Worm (Caenorhabditis elegans) whole organism, young adult: ENCODE data around the gene F08F3.10.

Experiments
- F49E8.2 ChIP-seq: sonication (generic microtip); optimal IDR thresholded peaks from 3 replicates; lab custom pipeline; 2017; ENCODE audit warnings: missing genetic modification characterization, mild to moderate bottlenecking, missing compliant biosample characterization, antibody characterized with exemption, moderate library complexity; ENCODE audit not compliant: insufficient read depth
- Y95B8A.8 ChIP-seq: fragments of 200-800 bp; sonication (Bioruptor generic); IDR thresholded peaks from 2 replicates; pipeline ENCODE4 v1.3.6; 2022; ENCODE audit warnings: missing genetic modification reagents, missing genetic modification characterization, missing compliant biosample characterization
- bed-1 ChIP-seq: fragments of 200-800 bp; sonication (Bioruptor generic); IDR thresholded peaks from 2 replicates; pipeline ENCODE4 v1.3.6; 2022; ENCODE audit warnings: missing genetic modification reagents, missing genetic modification characterization, missing compliant biosample characterization
- ceh-27 ChIP-seq: fragments of 200-800 bp; sonication (Bioruptor generic); optimal IDR thresholded peaks from 2 replicates; lab custom pipeline; 2018; ENCODE audit warnings: mild to moderate bottlenecking, missing genetic modification characterization, moderate library complexity, missing compliant biosample characterization
- efl-1 ChIP-seq: fragments of 150-350 bp; optimal IDR thresholded peaks from 2 replicates; lab custom pipeline; 2014; ENCODE audit warnings: missing biosample characterization, missing genetic modification reagents, missing genetic modification characterization
- egl-44 ChIP-seq: fragments of 200-800 bp; sonication (Bioruptor generic); IDR thresholded peaks from 2 replicates; pipeline ENCODE4 v1.3.6; 2022; ENCODE audit warnings: missing genetic modification reagents, missing genetic modification characterization, missing compliant biosample characterization
- him-1 ChIP-seq: sonication (generic microtip); optimal IDR thresholded peaks from 2 replicates; lab custom pipeline; 2016; ENCODE audit warnings: missing genotype, missing genetic modification reagents, missing genetic modification characterization, missing compliant biosample characterization
- hrde-1 ChIP-seq: sonication (generic microtip); optimal IDR thresholded peaks from 2 replicates; lab custom pipeline; 2016; ENCODE audit warnings: missing genetic modification characterization, mild to moderate bottlenecking, missing compliant biosample characterization, moderate library complexity, missing genotype, missing genetic modification reagents, borderline replicate concordance
- hsf-1 ChIP-seq: fragments of 200-800 bp; sonication (Bioruptor generic); IDR thresholded peaks from 2 replicates; pipeline ENCODE4 v1.3.6; 2022; ENCODE audit warnings: missing genetic modification reagents, missing genetic modification characterization, missing compliant biosample characterization
- lin-35 ChIP-seq, 3 experiments: fragments of 150-350 bp in 2 of 3; sonication (generic microtip) in 1 of 3; optimal IDR thresholded peaks; 2 replicates each; lab custom pipeline; 2014 to 2018; ENCODE audit warnings: missing biosample characterization in 3 of 3, missing genetic modification characterization in 3 of 3, missing genetic modification reagents in 3 of 3
- nhr-27 ChIP-seq: fragments of 200-800 bp; sonication (Bioruptor generic); optimal IDR thresholded peaks from 2 replicates; lab custom pipeline; 2018; ENCODE audit warnings: mild to moderate bottlenecking, missing genetic modification characterization, moderate library complexity, missing compliant biosample characterization
- pha-4 ChIP-seq: fragments of 150-350 bp; sonication (generic microtip); optimal IDR thresholded peaks from 2 replicates; lab custom pipeline; 2014; ENCODE audit warnings: missing biosample characterization, missing genetic modification reagents, missing genetic modification characterization
- unc-62 ChIP-seq: fragments of 150-350 bp; optimal IDR thresholded peaks from 2 replicates; lab custom pipeline; 2014; ENCODE audit warnings: missing biosample characterization, missing genetic modification reagents, missing genetic modification characterization

ce11 chrV:5425008-5425407 is 11.9 kb downstream of the F08F3.10 start:
- TF ChIP-seq bed-1 (no peak), pha-4 (peak; percentile 3), ceh-27 (GFP tag; lab: Kevin White, UChicago) (no peak), unc-62 (GFP tag; lab: Kevin White, UChicago) (no peak), Y95B8A.8 (no peak), hsf-1 (no peak), him-1 (tag; lab: Kevin White, UChicago) (no peak), efl-1 (GFP tag; lab: Kevin White, UChicago) (no peak), lin-35 (GFP tag; optimal IDR thresholded peaks at IDR 0.05; lab: Kevin White, UChicago) (no peak), nhr-27 (tag; lab: Kevin White, UChicago) (no peak), hrde-1 (tag; lab: Kevin White, UChicago) (no peak), F49E8.2 (no peak), egl-44 (no peak)
